Worm (Caenorhabditis elegans) whole organism, L2 larva: ENCODE measurements around the gene hmg-1.1.

Experiments used
- C34F6.9 ChIP-seq: fragments of 150-350 bp; optimal IDR thresholded peaks from 2 replicates; lab custom pipeline; 2014; ENCODE audit warnings: missing biosample characterization, missing genetic modification characterization
- ZK546.5 ChIP-seq: sonication (generic microtip); optimal IDR thresholded peaks from 2 replicates; lab custom pipeline; 2017; ENCODE audit warnings: missing biosample characterization, missing genetic modification characterization
- blmp-1 ChIP-seq: sonication (generic microtip); optimal IDR thresholded peaks from 2 replicates; lab custom pipeline; 2017; ENCODE audit warnings: missing genetic modification characterization, mild to moderate bottlenecking, missing compliant biosample characterization, antibody characterized with exemption, moderate library complexity; ENCODE audit not compliant: insufficient read depth
- egl-27 ChIP-seq: sonication (generic microtip); optimal IDR thresholded peaks from 3 replicates; lab custom pipeline; 2017; ENCODE audit warnings: missing biosample characterization, missing genetic modification reagents, missing genetic modification characterization
- mdl-1 ChIP-seq, 2 experiments: fragments of 150-350 bp in 1 of 2; sonication (generic microtip) in 1 of 2; optimal IDR thresholded peaks; 2 replicates each; lab custom pipeline; 2017; ENCODE audit warnings: missing biosample characterization in 2 of 2, missing genetic modification characterization in 2 of 2
- skn-1 ChIP-seq: sonication (generic microtip); optimal IDR thresholded peaks from 2 replicates; lab custom pipeline; 2017; ENCODE audit warnings: missing biosample characterization, missing genetic modification characterization
- zag-1 ChIP-seq: fragments of 150-350 bp; optimal IDR thresholded peaks from 2 replicates; lab custom pipeline; 2014; ENCODE audit warnings: missing biosample characterization, missing genetic modification characterization

DNA sequence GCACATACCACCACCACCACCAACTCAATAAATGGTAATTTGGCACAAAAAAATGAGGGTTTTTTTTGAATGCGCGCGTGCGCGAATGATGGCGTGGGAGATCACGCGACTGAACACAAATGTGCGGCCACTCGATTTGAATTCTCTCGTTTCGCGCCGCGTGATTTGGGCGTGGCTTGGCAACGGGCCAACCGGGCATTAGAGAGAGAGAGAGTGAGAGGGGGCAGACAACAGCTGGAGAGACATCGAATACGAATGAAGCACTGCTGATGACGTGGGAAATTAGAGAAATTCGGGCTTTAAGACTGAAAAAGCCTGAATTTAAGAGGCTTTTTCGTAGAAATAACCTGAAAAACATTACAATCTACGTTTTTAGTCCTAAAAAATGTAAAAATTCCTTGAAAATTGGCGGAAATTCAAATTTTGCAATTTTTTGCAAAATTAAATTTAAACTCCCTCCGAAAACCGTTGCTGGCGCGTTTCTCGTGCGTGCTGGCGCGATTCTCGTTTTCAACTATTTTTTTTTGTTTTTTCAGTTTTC, 975 bp downstream of the hmg-1.1 start:
- peak; percentile 86 for TF ChIP-seq blmp-1 (tag; lab: Kevin White, UChicago)
- TF ChIP-seq skn-1 (tag; lab: Kevin White, UChicago): no peak
- peak; percentile 51 to 81 for TF ChIP-seq mdl-1 (tag; optimal IDR thresholded peaks at IDR 0.05; lab: Kevin White, UChicago)
- peak; percentile 4 for TF ChIP-seq zag-1 (tag; lab: Kevin White, UChicago)
- peak; percentile 91 for TF ChIP-seq C34F6.9
- peak; percentile 18 for TF ChIP-seq egl-27 (tag; lab: Kevin White, UChicago)
- peak; percentile 57 for TF ChIP-seq ZK546.5 (tag; lab: Kevin White, UChicago)
